Worm (Caenorhabditis elegans) whole organism, L1 larva: ENCODE measurements around the gene nhr-63.

Experiments used
- blmp-1 ChIP-seq: fragments of 150-350 bp; optimal IDR thresholded peaks from 2 replicates; lab custom pipeline; 2014; ENCODE audit warnings: missing biosample characterization, missing genetic modification characterization
- ceh-82 ChIP-seq, 3 experiments: fragments of 150-350 bp in 1 of 3; sonication (generic microtip) in 2 of 3; optimal IDR thresholded peaks; 2 replicates each; lab custom pipeline; 2014 to 2017; ENCODE audit warnings: missing biosample characterization in 3 of 3, missing genetic modification characterization in 3 of 3
- dpl-1 ChIP-seq, 3 experiments: fragments of 150-350 bp in 2 of 3; sonication (generic microtip) in 1 of 3; optimal IDR thresholded peaks; 2 replicates each; lab custom pipeline; 2014 to 2017; ENCODE audit warnings: missing biosample characterization in 3 of 3, missing genetic modification characterization in 3 of 3, missing genetic modification reagents in 3 of 3
- efl-3 ChIP-seq: fragments of 200-800 bp; sonication (Bioruptor generic); optimal IDR thresholded peaks from 2 replicates; lab custom pipeline; 2018; ENCODE audit warnings: mild to moderate bottlenecking, missing genetic modification characterization, missing compliant biosample characterization
- lin-35 ChIP-seq, 2 experiments: fragments of 150-350 bp; optimal IDR thresholded peaks; 2 replicates each; lab custom pipeline; 2014; ENCODE audit warnings: missing biosample characterization in 2 of 2, missing genetic modification characterization in 2 of 2, missing genetic modification reagents in 2 of 2
- nhr-77 ChIP-seq: fragments of 150-350 bp; optimal IDR thresholded peaks from 2 replicates; lab custom pipeline; 2014; ENCODE audit warnings: missing biosample characterization, missing genetic modification characterization
- rnt-1 ChIP-seq: sonication (generic microtip); optimal IDR thresholded peaks from 2 replicates; lab custom pipeline; 2016; ENCODE audit warnings: mild to moderate bottlenecking, missing genetic modification characterization, moderate library complexity, missing compliant biosample characterization
- unc-62 ChIP-seq: fragments of 150-350 bp; optimal IDR thresholded peaks from 2 replicates; lab custom pipeline; 2014; ENCODE audit warnings: missing biosample characterization, missing genetic modification reagents, missing genetic modification characterization
- zag-1 ChIP-seq: fragments of 150-350 bp; optimal IDR thresholded peaks from 2 replicates; lab custom pipeline; 2014; ENCODE audit warnings: missing biosample characterization, missing genetic modification characterization

DNA sequence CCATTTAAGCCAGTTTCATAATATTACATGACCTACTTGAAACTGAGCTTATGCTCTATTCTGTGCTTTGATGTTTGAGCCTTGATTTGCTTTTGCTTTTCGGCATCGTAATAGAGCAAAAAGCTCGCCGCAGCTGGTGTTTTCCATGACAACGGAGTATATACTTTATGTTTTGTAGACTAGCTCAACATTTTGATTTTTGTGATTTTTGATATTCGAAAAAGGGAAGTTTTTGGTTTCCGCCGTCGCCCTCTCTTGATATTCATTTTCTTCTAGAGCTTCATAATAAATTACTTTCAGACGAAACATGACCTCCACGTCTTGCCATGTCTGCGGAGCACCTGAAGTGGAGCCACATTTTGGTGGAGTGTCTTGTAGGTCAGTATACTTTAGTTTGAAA lies at the start of gene nhr-63:
- no peak for TF ChIP-seq ceh-82 (tag; optimal IDR thresholded peaks at IDR 0.05; lab: Kevin White, UChicago)
- no peak for TF ChIP-seq efl-3 (GFP tag; lab: Kevin White, UChicago)
- TF ChIP-seq nhr-77, result no peak
- TF ChIP-seq blmp-1, result no peak
- TF ChIP-seq lin-35 (GFP tag; optimal IDR thresholded peaks at IDR 0.05; lab: Kevin White, UChicago), result no peak
- no peak for TF ChIP-seq rnt-1 (tag; lab: Kevin White, UChicago)
- TF ChIP-seq unc-62 (GFP tag; lab: Kevin White, UChicago), result no peak
- TF ChIP-seq dpl-1 (GFP tag; optimal IDR thresholded peaks at IDR 0.05; lab: Kevin White, UChicago), result no peak
- TF ChIP-seq zag-1 (tag; lab: Kevin White, UChicago), result no peak
